Worm (Caenorhabditis elegans): ENCODE results near the gene T16G1.13.

- no peak for TF ChIP-seq ceh-88 (GFP tag; IDR thresholded peaks at IDR 0.05)
- TF ChIP-seq mdl-1 (tag; optimal IDR thresholded peaks at IDR 0.05) = no peak
- no peak for TF ChIP-seq skn-1 (tag; optimal IDR thresholded peaks at IDR 0.05)
- no peak for TF ChIP-seq mef-2 (tag; optimal IDR thresholded peaks at IDR 0.05)
- TF ChIP-seq zag-1 (tag; optimal IDR thresholded peaks at IDR 0.05) = no peak
- no peak for TF ChIP-seq ama-1 (optimal IDR thresholded peaks at IDR 0.05)
- TF ChIP-seq nhr-237 (tag; optimal IDR thresholded peaks at IDR 0.05) = no peak
- no peak for TF ChIP-seq nhr-11 (tag; optimal IDR thresholded peaks at IDR 0.05)
- TF ChIP-seq fkh-10 (GFP tag; optimal IDR thresholded peaks at IDR 0.05) = no peak
- TF ChIP-seq egl-27 (tag; optimal IDR thresholded peaks at IDR 0.05) = no peak
- TF ChIP-seq lin-35 (GFP tag; optimal IDR thresholded peaks at IDR 0.05) = no peak
- TF ChIP-seq elt-2 (tag; optimal IDR thresholded peaks at IDR 0.05) = no peak
- no peak for TF ChIP-seq snpc-4 (tag; optimal IDR thresholded peaks at IDR 0.05)
Measured at ce11 chrV:12939434-12939833, 10.3 kb upstream of the T16G1.13 start, which contains the start of gene T16G1.5.
